Worm (Caenorhabditis elegans): ENCODE data around the gene Y42G9A.3.

Y42G9A.3 gene

DNA sequence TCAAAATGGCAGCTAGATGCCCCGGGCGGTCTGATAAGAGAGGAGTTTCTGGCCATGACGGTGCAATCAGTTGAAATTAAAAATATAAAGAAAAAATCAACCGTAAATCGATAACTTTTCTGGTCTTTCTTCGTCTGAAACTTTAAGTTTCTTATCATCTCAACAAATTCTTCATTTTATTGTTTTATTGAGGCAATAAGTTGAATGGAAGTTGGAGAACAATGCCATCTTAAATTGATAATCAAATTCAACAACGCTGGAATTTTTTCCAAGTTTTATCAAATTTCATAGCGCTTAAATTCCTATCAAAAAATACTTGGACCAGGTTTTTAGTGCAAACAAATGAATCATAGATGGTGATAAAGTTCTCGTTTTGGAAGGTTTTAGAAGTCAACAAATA is 29.1 kb upstream of the Y42G9A.3 start:
- no peak for TF ChIP-seq lin-32 (GFP tag; optimal IDR thresholded peaks at IDR 0.05)
- TF ChIP-seq unc-62 (GFP tag; optimal IDR thresholded peaks at IDR 0.05), result no peak
- no peak for TF ChIP-seq hlh-1 (tag; optimal IDR thresholded peaks at IDR 0.05)
- TF ChIP-seq zip-8 (tag; optimal IDR thresholded peaks at IDR 0.05), result no peak
- no peak for TF ChIP-seq nhr-237 (tag; optimal IDR thresholded peaks at IDR 0.05)
- TF ChIP-seq M03D4.4 (tag; optimal IDR thresholded peaks at IDR 0.05), result no peak
- no peak for TF ChIP-seq tbx-8 (GFP tag; optimal IDR thresholded peaks at IDR 0.05)
- no peak for TF ChIP-seq unc-39 (tag; optimal IDR thresholded peaks at IDR 0.05)
- TF ChIP-seq flh-1 (GFP tag; optimal IDR thresholded peaks at IDR 0.05), result no peak
- TF ChIP-seq ceh-43 (GFP tag; optimal IDR thresholded peaks at IDR 0.05), result no peak

DNA sequence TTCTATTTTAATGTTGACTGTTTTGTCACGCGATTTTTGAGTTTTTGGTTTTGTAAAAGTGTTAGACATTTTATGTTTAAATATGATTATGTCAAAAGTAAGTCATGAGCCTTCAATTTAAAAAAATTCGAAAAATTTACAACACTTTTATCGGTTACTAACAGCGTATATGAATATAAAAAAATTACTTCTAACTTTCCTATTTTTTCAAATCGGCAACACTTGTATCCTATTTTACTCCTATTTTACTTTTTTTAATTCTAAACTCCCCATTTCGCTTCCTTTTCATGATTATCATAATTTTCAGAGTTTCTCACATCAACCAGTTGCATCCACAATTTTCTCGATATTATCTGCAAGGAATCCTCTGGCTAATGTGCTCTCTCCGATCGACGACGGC is 27.7 kb upstream of the Y42G9A.3 start, which contains the start of gene kin-18:
Gene kin-18, plus strand, starts transcription at position 301 of the 400 bp plus-strand sequence.
- TF ChIP-seq snpc-4 (tag; optimal IDR thresholded peaks at IDR 0.05), result no peak
- TF ChIP-seq mab-5 (tag; optimal IDR thresholded peaks at IDR 0.05), result no peak
- no peak for TF ChIP-seq M03D4.4 (tag; optimal IDR thresholded peaks at IDR 0.05)
- no peak for TF ChIP-seq tbx-8 (GFP tag; optimal IDR thresholded peaks at IDR 0.05)
- no peak for TF ChIP-seq nhr-2 (tag; optimal IDR thresholded peaks at IDR 0.05)
- no peak for TF ChIP-seq ceh-43 (GFP tag; optimal IDR thresholded peaks at IDR 0.05)
- no peak for TF ChIP-seq sptf-1 (tag; optimal IDR thresholded peaks at IDR 0.05)
- TF ChIP-seq cnd-1 (tag; optimal IDR thresholded peaks at IDR 0.05), result no peak
- no peak for TF ChIP-seq ceh-39 (tag; optimal IDR thresholded peaks at IDR 0.05)
- no peak for TF ChIP-seq bed-3 (GFP tag; optimal IDR thresholded peaks at IDR 0.05)
- no peak for TF ChIP-seq ham-2 (GFP tag; optimal IDR thresholded peaks at IDR 0.05)
- TF ChIP-seq drap-1 (GFP tag; optimal IDR thresholded peaks at IDR 0.05), result no peak
- TF ChIP-seq pha-4 (tag; optimal IDR thresholded peaks at IDR 0.05), result no peak
- no peak for TF ChIP-seq flh-1 (GFP tag; optimal IDR thresholded peaks at IDR 0.05)
- no peak for TF ChIP-seq elt-1 (tag; optimal IDR thresholded peaks at IDR 0.05; ENCODE audit: borderline replicate concordance, insufficient read depth)
- TF ChIP-seq blmp-1 (tag; optimal IDR thresholded peaks at IDR 0.05), result no peak
- no peak for TF ChIP-seq ceh-83 (GFP tag; optimal IDR thresholded peaks at IDR 0.05)

- no peak for TF ChIP-seq elt-1 (tag; optimal IDR thresholded peaks at IDR 0.05; ENCODE audit: borderline replicate concordance, insufficient read depth)
- TF ChIP-seq mls-2 (tag; optimal IDR thresholded peaks at IDR 0.05), result no peak
- no peak for TF ChIP-seq lin-32 (GFP tag; optimal IDR thresholded peaks at IDR 0.05)
- no peak for TF ChIP-seq snpc-4 (tag; optimal IDR thresholded peaks at IDR 0.05)
- TF ChIP-seq lsy-2 (tag; optimal IDR thresholded peaks at IDR 0.05), result no peak
- no peak for TF ChIP-seq M03D4.4 (tag; optimal IDR thresholded peaks at IDR 0.05)
- TF ChIP-seq lin-13 (tag; optimal IDR thresholded peaks at IDR 0.05), result no peak
- TF ChIP-seq zip-8 (tag; optimal IDR thresholded peaks at IDR 0.05), result no peak
- TF ChIP-seq mab-5 (tag; optimal IDR thresholded peaks at IDR 0.05), result no peak
- no peak for TF ChIP-seq unc-120 (tag; optimal IDR thresholded peaks at IDR 0.05; ENCODE audit: poor library complexity, severe bottlenecking)
- no peak for TF ChIP-seq unc-62 (GFP tag; optimal IDR thresholded peaks at IDR 0.05)
- no peak for TF ChIP-seq unc-39 (tag; optimal IDR thresholded peaks at IDR 0.05)
- no peak for TF ChIP-seq flh-1 (GFP tag; optimal IDR thresholded peaks at IDR 0.05)
These were observed 25.1 kb upstream of the Y42G9A.3 start for ce11 chrIII:6120990-6121389.

ce11 chrIII:6123647-6124046 is 22.4 kb upstream of the Y42G9A.3 start:
- no peak for TF ChIP-seq nhr-237 (tag; optimal IDR thresholded peaks at IDR 0.05)
- peak; percentile 1 for TF ChIP-seq unc-120 (tag; optimal IDR thresholded peaks at IDR 0.05; ENCODE audit: poor library complexity, severe bottlenecking)

DNA sequence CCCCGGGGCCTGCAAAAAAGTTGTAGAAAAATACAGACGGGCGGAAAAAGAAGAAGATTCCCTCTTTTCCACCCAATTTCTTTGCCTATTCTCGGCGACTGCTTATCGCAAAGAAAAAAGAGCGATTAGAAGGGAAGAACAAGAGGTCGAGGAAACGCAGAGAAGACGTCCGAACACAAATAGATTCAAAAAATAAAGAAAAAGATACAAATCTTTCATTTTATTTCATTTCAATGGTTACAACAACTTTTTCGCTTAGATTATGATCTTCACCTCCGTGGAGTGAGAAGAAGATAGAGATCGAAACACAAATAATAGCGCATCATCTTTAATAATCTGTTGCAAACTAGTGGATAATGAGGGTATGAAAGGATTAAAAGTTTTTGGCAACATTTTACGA is 14.0 kb upstream of the Y42G9A.3 start:
- TF ChIP-seq elt-1 (tag; optimal IDR thresholded peaks at IDR 0.05; ENCODE audit: borderline replicate concordance, insufficient read depth), result peak; percentile 91
- no peak for TF ChIP-seq unc-62 (GFP tag; optimal IDR thresholded peaks at IDR 0.05)

DNA sequence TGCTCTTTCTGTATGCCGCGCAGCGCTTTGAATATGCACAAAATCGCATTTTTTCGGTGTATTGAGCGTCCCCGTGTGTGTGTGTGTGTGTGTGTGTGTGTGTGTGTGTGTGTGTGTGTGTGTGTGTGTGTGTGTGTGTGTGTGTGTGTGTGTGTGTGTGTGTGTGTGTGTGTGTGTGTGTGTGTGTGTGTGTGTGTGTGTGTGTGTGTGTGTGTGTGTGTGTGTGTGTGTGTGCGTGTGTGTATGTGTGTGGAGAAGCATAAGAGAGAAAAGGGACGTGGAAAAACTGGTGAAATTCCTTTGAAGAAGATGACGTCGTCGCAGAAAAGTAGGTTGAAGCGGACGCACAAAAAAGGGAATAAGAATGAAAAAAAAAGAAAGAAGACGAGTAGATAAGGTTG is 12.7 kb upstream of the Y42G9A.3 start:
- TF ChIP-seq tbx-8 (GFP tag; optimal IDR thresholded peaks at IDR 0.05), result peak; percentile 32
- TF ChIP-seq M03D4.4 (tag; optimal IDR thresholded peaks at IDR 0.05), result peak; percentile 81
- peak; percentile 70 for TF ChIP-seq mls-2 (tag; optimal IDR thresholded peaks at IDR 0.05)
- TF ChIP-seq ceh-43 (GFP tag; optimal IDR thresholded peaks at IDR 0.05), result peak; percentile 53
- peak; percentile 56 for TF ChIP-seq lin-32 (GFP tag; optimal IDR thresholded peaks at IDR 0.05)
- TF ChIP-seq sptf-1 (tag; optimal IDR thresholded peaks at IDR 0.05), result peak; percentile 88
- TF ChIP-seq cnd-1 (tag; optimal IDR thresholded peaks at IDR 0.05), result peak; percentile 83
- peak; percentile 9 for TF ChIP-seq ham-2 (GFP tag; optimal IDR thresholded peaks at IDR 0.05)
- TF ChIP-seq flh-1 (GFP tag; optimal IDR thresholded peaks at IDR 0.05), result peak; percentile 23
- TF ChIP-seq sem-2 (GFP tag; optimal IDR thresholded peaks at IDR 0.05), result peak; percentile 63
- peak; percentile 26 for TF ChIP-seq ceh-83 (GFP tag; optimal IDR thresholded peaks at IDR 0.05)
- peak; percentile 77 for TF ChIP-seq drap-1 (GFP tag; optimal IDR thresholded peaks at IDR 0.05)
- peak; percentile 26 for TF ChIP-seq bed-3 (GFP tag; optimal IDR thresholded peaks at IDR 0.05)
